Worm (Caenorhabditis elegans): Measurements from ENCODE around the gene srsx-34.

Gene srsx-34

DNA sequence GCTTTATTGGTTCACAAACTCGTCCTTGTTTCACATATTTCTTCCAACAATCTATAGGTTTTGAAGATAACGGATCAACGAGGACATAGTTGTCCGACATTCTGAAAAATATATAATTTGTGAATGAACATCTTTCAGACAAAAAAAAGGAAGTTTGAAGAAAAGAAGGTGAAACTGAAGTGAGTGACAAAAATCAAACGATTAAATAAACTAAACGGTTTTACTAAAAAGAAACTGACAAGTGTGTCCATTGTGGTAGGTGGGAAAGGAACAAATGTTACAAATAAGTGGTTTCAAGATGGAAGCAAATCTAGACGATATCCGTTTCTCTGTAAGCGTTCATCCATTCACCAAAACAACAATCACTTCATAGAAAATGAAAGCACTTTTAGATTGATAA is 26.6 kb downstream of the srsx-34 start, which contains the start of gene C25E10.12:
Gene C25E10.12 (minus strand): TSS at position 101 of the 400 bp plus-strand sequence.
- no peak for TF ChIP-seq tbx-7 (tag; optimal IDR thresholded peaks at IDR 0.05)
- no peak for TF ChIP-seq hlh-15 (tag; optimal IDR thresholded peaks at IDR 0.05)
- no peak for TF ChIP-seq ceh-9 (tag; optimal IDR thresholded peaks at IDR 0.05)
- no peak for TF ChIP-seq pqm-1 (tag; optimal IDR thresholded peaks at IDR 0.05)

DNA sequence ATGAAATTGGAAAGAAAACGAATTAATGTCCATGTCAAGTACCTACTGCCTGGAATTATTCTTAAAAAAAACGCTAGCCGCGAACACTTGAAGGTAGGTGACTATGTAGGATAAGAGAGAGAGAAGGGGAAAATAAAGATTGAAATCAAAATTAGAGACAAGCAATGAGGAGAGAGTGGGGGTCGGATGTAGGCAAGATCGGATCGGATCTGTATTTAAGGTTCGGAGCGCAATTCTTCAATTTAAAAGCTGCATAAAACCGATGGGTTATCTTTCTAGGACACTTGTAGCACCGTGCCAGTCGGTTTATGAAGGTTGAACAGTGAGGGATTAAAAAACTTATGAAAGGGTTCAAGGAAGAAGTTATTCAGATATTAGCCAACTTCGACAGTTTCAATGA is 27.3 kb downstream of the srsx-34 start:
- TF ChIP-seq ref-2 (tag; optimal IDR thresholded peaks at IDR 0.05) (no peak), K02D7.2 (tag; optimal IDR thresholded peaks at IDR 0.05) (no peak), sox-2 (GFP tag; IDR thresholded peaks at IDR 0.05) (no peak), ets-4 (tag; optimal IDR thresholded peaks at IDR 0.05) (no peak), zip-5 (tag; optimal IDR thresholded peaks at IDR 0.05) (no peak), ceh-18 (tag; optimal IDR thresholded peaks at IDR 0.05) (no peak), ceh-30 (tag; optimal IDR thresholded peaks at IDR 0.05) (no peak), pqm-1 (tag; optimal IDR thresholded peaks at IDR 0.05) (no peak), ceh-19 (GFP tag; optimal IDR thresholded peaks at IDR 0.05) (no peak), nfya-1 (tag; optimal IDR thresholded peaks at IDR 0.05) (no peak), fkh-6 (tag; optimal IDR thresholded peaks at IDR 0.05) (no peak), ceh-2 (tag; optimal IDR thresholded peaks at IDR 0.05) (no peak), unc-55 (GFP tag; optimal IDR thresholded peaks at IDR 0.05) (no peak), ttx-3 (tag; optimal IDR thresholded peaks at IDR 0.05) (no peak), hlh-13 (GFP tag; optimal IDR thresholded peaks at IDR 0.05) (no peak), T23F11.4 (GFP tag; optimal IDR thresholded peaks at IDR 0.05) (no peak)

DNA sequence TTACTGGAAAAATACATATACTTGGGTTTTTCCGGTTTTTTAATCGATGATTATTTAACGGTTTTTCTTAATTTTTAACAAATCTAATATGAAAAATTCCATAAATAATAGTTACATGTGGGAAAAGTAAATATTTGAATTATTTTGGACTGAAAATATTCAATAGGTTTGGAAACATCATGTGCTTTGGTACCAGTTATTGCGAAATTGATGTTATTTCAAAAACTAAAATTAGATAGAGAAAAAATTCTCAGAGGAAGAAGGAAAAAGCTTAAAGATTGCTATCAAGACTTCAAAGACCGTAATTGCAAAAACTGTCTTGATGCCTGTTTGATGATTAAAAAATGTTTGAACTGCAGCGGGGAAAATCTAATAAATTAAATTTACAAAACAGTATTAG is 29.2 kb downstream of the srsx-34 start:
- no peak for TF ChIP-seq ref-2 (tag; optimal IDR thresholded peaks at IDR 0.05)
- TF ChIP-seq Y22D7AL.16 (tag; optimal IDR thresholded peaks at IDR 0.05), result no peak
- TF ChIP-seq ceh-31 (tag; optimal IDR thresholded peaks at IDR 0.05), result no peak
- no peak for TF ChIP-seq ttx-3 (tag; optimal IDR thresholded peaks at IDR 0.05)
- TF ChIP-seq zip-5 (tag; optimal IDR thresholded peaks at IDR 0.05), result no peak
- TF ChIP-seq ceh-6 (GFP tag; optimal IDR thresholded peaks at IDR 0.05), result no peak

DNA sequence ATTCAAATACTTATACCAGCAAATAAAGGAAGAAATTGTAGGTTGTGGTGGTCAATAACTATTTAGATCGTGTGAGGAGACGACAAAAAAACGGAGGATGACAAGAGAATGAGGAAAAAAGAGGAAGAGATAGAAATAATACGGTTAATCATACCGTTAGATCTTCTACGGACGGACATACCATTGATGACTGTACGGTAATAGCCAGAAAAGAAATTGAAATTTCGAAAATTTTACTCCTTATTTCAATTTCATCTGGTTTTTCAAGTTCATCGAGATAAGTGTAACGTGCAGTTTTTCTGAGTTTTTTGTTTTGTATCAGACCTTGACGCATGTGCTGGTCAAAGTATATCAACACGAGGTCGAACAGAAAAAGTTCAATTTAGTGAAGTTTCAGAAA is 30.1 kb downstream of the srsx-34 start:
- TF ChIP-seq ceh-22 (tag; optimal IDR thresholded peaks at IDR 0.05) (no peak), nhr-11 (tag; optimal IDR thresholded peaks at IDR 0.05) (no peak), pros-1 (tag; optimal IDR thresholded peaks at IDR 0.05) (no peak), T23F11.4 (GFP tag; optimal IDR thresholded peaks at IDR 0.05) (no peak), ceh-19 (GFP tag; optimal IDR thresholded peaks at IDR 0.05) (no peak), nhr-232 (tag; optimal IDR thresholded peaks at IDR 0.05) (no peak), gmeb-2 (tag; optimal IDR thresholded peaks at IDR 0.05) (no peak), ceh-6 (GFP tag; optimal IDR thresholded peaks at IDR 0.05) (no peak), ceh-9 (tag; optimal IDR thresholded peaks at IDR 0.05) (no peak), dmd-4 (tag; optimal IDR thresholded peaks at IDR 0.05; ENCODE audit: borderline replicate concordance) (no peak)

- TF ChIP-seq ceh-2 (tag; optimal IDR thresholded peaks at IDR 0.05), result no peak
- TF ChIP-seq K02D7.2 (tag; optimal IDR thresholded peaks at IDR 0.05), result no peak
- no peak for TF ChIP-seq T23F11.4 (GFP tag; optimal IDR thresholded peaks at IDR 0.05)
- no peak for TF ChIP-seq unc-42 (tag; optimal IDR thresholded peaks at IDR 0.05)
Observed at ce11 chrV:9067678-9068077, 31.9 kb downstream of the srsx-34 start, which contains the start of gene fip-2. Gene fip-2, plus strand, starts transcription at chrV:9067978.

- TF ChIP-seq tbx-2 (tag; optimal IDR thresholded peaks at IDR 0.05) (no peak), ceh-24 (tag; optimal IDR thresholded peaks at IDR 0.05) (no peak), lin-11 (tag; optimal IDR thresholded peaks at IDR 0.05) (no peak), pag-3 (tag; optimal IDR thresholded peaks at IDR 0.05; ENCODE audit: borderline replicate concordance) (no peak), syd-9 (tag; optimal IDR thresholded peaks at IDR 0.05) (no peak), pros-1 (tag; optimal IDR thresholded peaks at IDR 0.05) (no peak), ahr-1 (tag; optimal IDR thresholded peaks at IDR 0.05) (no peak), ceh-48 (tag; optimal IDR thresholded peaks at IDR 0.05) (no peak), T23F11.4 (GFP tag; optimal IDR thresholded peaks at IDR 0.05) (no peak), fkh-6 (tag; optimal IDR thresholded peaks at IDR 0.05) (no peak)
Observed at ce11 chrV:9069680-9070079, 33.9 kb downstream of the srsx-34 start, which contains the start of gene T27E4.5. Gene T27E4.5, minus strand, starts transcription at chrV:9069780.

All from whole organism, late embryonic.